Fruit fly (Drosophila melanogaster): Measurements from ENCODE around the gene P5CDh2.

P5CDh2 gene

dm6 chr3R:21873439-21873838 lies 4.3 kb upstream of the P5CDh2 start, which contains the start of gene CG31178:
Gene CG31178 (plus strand): TSS chr3R:21873739.
- no peak for TF ChIP-seq noc (tag; optimal IDR thresholded peaks at IDR 0.05)

DNA sequence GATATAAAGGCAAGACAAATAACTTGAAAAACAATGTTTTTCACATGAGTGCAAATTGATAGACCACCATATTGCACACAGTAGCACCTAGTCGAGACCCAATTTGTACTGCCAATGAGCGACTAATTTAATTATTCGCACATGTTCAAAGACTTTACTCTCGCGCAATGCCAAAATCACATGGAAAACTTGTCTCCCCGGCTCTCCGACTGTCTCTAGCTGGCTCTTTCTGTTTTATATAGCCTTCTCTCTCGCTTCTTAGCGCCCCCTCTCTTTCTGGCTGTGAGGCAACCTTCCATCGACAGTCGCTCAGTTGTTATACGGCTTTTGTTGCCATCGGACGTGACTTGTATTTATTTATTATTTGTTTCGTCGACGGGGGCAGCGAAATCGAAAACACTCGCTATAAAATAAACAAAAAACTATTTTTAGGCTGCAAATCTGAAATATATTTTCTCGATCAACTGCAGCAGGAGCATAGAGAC lies 2.7 kb upstream of the P5CDh2 start, which contains the start of gene CG6656:
CG6656 (plus strand) TSS at position 312 of the 485 bp plus-strand sequence.
- TF ChIP-seq noc (tag; optimal IDR thresholded peaks at IDR 0.05) = peak; percentile 46

dm6 chr3R:21878473-21878872 lies 737 bp downstream of the P5CDh2 start, which contains the start of gene CG34148:
Gene CG34148 (minus strand): TSS chr3R:21878686.
- TF ChIP-seq noc (tag; optimal IDR thresholded peaks at IDR 0.05) = no peak

DNA sequence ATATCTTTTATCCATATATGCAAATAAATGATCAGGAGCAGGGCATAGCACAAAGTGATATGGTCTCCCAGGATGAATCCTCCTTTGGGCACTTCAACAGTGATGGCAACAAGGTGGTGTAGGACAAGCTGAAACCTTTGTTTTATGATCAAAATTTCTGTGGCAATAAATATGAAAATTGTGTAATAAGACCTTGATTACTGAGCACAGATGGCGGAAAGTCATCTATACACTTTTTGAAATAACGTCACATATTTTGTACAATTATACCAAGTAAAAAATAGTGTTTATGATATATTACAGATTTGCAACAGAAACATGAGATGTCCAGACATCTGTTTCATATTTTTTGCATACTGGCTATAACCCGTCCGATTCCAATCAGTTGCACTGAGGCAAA lies 2.8 kb downstream of the P5CDh2 start, which contains the start of gene CG31465:
CG31465 (plus strand) TSS at position 301 of the 400 bp plus-strand sequence.
- no peak for TF ChIP-seq noc (tag; optimal IDR thresholded peaks at IDR 0.05)

DNA sequence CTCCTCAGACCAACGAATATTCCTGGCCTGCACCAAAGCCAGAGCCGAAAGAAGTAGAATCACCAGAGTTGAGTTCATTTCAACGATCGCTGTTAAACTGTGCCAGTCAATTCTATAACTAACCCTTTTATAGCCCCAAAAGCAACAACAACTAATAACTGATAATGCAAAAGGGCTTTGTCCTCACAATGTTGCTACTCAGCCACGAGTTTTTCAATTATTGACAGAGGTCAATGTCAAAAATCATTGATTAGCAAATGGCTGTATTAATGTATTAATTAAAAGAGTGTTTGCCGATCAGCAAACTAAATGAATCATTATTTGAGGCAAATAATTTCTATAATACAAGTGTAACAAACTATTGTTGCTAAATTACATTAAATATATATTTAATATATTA lies 6.6 kb downstream of the P5CDh2 start, which contains the start of gene fit:
fit (minus strand) TSS at position 101 of the 400 bp plus-strand sequence.
- no peak for TF ChIP-seq noc (tag; optimal IDR thresholded peaks at IDR 0.05)

DNA sequence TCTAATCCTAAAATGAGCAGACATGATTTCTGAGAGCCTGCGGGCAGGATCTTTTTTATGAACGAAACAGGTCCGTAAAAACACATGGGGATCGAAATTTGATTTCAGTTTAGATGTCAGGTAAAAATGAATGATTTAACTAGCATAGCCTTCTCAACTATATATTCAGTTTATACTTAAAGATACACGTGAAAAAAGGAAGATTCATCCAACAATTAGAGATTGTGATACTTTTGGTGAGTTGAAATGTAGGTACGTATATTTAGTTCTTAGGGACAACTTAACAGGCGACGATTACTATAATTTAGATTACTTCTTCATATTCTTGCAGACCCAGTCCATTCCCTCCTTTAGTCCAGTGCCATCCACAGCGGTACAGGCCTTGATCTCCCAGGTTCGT lies 7.7 kb downstream of the P5CDh2 start, which contains the start of gene CG17819:
CG17819 (minus strand) TSS at position 101 of the 400 bp plus-strand sequence.
- no peak for TF ChIP-seq noc (tag; optimal IDR thresholded peaks at IDR 0.05)

dm6 chr3R:21886861-21887587 lies 9.3 kb downstream of the P5CDh2 start, which contains the start of the genes CG6678 and dnd:
Gene CG6678 (plus strand): TSS chr3R:21887029.
Gene dnd (minus strand): TSS chr3R:21887355.
- no peak for TF ChIP-seq noc (tag; optimal IDR thresholded peaks at IDR 0.05)

DNA sequence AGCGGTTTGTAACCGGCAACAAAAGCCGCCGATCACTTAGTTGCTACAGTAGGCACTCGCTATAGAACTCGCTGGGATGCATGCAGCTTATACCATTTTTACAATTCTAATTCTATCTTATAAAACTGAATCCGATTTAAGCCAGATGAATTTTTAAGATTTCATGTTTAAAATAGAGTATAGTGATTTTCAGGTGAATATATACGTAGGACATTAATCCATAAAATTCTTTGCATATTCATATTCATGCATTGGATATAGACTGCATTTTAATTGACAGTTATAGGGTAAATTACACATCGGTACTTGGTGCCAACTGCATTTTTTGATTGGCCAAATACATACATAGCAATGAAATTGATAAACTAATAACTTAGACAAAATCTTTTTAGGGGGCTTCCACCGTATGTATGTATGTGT lies 9.9 kb downstream of the P5CDh2 start:
- no peak for TF ChIP-seq noc (tag; optimal IDR thresholded peaks at IDR 0.05)

- peak; percentile 31 for TF ChIP-seq noc (tag; optimal IDR thresholded peaks at IDR 0.05)
Observed at dm6 chr3R:21888696-21889602, 11.2 kb downstream of the P5CDh2 start, which contains the start of gene CG43844. Gene CG43844 (plus strand): TSS chr3R:21889539.

DNA sequence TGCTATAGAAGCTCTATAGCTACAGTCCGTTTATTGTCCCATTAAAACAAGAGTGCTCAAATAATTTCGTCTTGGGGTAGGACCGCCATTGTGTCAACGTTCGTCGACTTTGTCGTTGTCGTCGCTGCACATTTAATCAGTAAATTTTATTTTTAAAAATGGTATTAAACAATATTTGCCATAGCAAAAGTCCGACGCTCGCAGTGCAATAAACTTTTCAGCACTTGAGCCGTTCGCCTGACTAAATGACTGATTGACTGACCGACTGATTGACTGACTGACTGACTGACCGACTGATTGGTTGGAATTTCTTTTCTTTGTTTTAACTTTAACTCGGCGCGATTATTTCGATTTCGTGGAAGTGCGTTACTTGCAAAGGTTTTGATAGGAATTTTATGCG lies 12.2 kb downstream of the P5CDh2 start:
- TF ChIP-seq noc (tag; optimal IDR thresholded peaks at IDR 0.05) = no peak

- no peak for TF ChIP-seq noc (tag; optimal IDR thresholded peaks at IDR 0.05)
Observed at dm6 chr3R:21890739-21891138, 13.0 kb downstream of the P5CDh2 start.

DNA sequence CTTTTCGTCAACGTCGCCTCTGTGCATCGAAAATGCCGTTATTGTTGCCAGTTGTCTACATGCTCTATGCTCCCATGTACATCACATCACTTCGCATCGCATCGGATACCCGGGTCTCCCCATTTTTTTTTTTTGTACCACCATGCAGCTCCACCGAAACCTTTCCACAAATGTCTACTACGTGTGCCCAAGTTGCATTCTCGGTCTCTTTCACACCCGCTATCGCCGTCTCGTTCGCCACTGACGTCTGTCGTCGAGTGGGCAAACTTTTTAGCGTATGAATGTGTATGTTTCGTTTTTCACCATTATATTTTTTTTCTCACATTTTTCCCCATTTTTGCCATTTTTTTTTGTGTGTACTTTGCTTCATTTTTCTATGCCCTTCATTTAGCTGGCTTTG lies 14.7 kb downstream of the P5CDh2 start:
- no peak for TF ChIP-seq noc (tag; optimal IDR thresholded peaks at IDR 0.05)

DNA sequence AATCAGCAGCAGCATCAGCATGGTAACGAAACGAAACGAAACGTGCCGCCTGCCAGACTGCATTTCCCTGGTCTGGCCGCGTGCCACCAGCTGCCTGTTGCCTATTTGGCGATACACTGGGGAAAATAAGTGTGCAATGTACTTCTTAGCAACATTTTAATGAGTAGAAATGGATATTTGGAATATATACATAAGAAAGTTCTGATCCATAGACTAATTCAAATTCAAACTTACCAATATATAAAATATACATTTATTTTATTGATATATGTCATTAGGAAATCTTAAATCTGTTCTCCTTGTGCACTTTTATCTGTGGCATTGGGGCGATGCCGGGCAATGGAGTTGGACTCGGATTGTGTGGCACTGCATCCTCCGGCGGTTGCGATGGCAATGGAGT lies 16.2 kb downstream of the P5CDh2 start:
- no peak for TF ChIP-seq noc (tag; optimal IDR thresholded peaks at IDR 0.05)

- TF ChIP-seq noc (tag; optimal IDR thresholded peaks at IDR 0.05) = peak; percentile 25
Observed at dm6 chr3R:21895961-21896875, 18.5 kb downstream of the P5CDh2 start.

- no peak for TF ChIP-seq noc (tag; optimal IDR thresholded peaks at IDR 0.05)
Observed at dm6 chr3R:21897565-21897964, 19.8 kb downstream of the P5CDh2 start.

Data from whole organism, larva.